Fruit fly (Drosophila melanogaster) Kc167 (cell line): Measurements from ENCODE around the gene alphaKap4.

Experiments used
- Sin3A ChIP-seq: fragments of >200 bp; optimal IDR thresholded peaks from 2 replicates; lab custom pipeline; 2018; ENCODE audit warnings: missing external identifiers
- h ChIP-seq: fragments of >200 bp; optimal IDR thresholded peaks from 3 replicates; lab custom pipeline; 2018; ENCODE audit warnings: missing external identifiers
- psq ChIP-seq: fragments of >200 bp; optimal IDR thresholded peaks from 2 replicates; lab custom pipeline; 2017; ENCODE audit warnings: missing external identifiers

DNA sequence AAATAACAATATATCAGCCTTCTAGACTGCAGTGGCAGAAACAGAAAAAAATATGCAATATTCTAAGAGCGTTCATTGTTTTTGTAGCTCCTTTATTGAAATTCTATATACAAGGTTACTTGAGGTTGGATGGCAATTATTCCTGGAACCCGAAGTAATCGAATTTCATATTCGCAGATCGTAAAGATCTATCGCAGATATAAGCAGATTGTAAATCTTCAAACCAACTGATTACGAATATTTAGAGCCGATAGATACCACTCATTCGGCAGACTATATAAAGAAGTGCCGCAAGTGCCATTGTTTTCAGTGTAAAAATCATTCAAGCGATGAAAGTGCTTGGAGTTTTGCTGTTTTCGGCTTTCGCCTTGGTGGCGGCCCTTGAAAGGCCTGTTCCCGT, 41.2 kb upstream of the alphaKap4 start, which contains the start of gene Jon65Aii:
- no peak for TF ChIP-seq h (lab: Kevin White, UChicago)
- no peak for TF ChIP-seq psq (lab: Kevin White, UChicago)
- no peak for TF ChIP-seq Sin3A
